Fruit fly (Drosophila melanogaster): ENCODE results near the gene Pgd.

Pgd gene

dm6 chrX:2125527-2126088 lies 19.3 kb upstream of the Pgd start:
- TF ChIP-seq CG14711 (tag; optimal IDR thresholded peaks at IDR 0.05) (peak; percentile 21), CG33017 (tag; optimal IDR thresholded peaks at IDR 0.05) (no peak), cic (GFP tag; optimal IDR thresholded peaks at IDR 0.05) (peak; percentile 17), ovo (GFP tag; optimal IDR thresholded peaks at IDR 0.05) (peak; percentile 25), Hr96 (GFP tag; optimal IDR thresholded peaks at IDR 0.05) (no peak), CG7045 (GFP tag; optimal IDR thresholded peaks at IDR 0.05) (no peak), CG7101 (tag; optimal IDR thresholded peaks at IDR 0.05) (no peak), tj (GFP tag; optimal IDR thresholded peaks at IDR 0.05) (peak; percentile 31), pad (GFP tag; optimal IDR thresholded peaks at IDR 0.05) (peak; percentile 75)

dm6 chrX:2134226-2134880 lies 10.6 kb upstream of the Pgd start:
- TF ChIP-seq CG33017 (tag; optimal IDR thresholded peaks at IDR 0.05) (peak; percentile 38), ovo (GFP tag; optimal IDR thresholded peaks at IDR 0.05) (no peak), CG5204 (GFP tag; optimal IDR thresholded peaks at IDR 0.05) (peak; percentile 3)

- TF ChIP-seq kay (GFP tag; ENCODE audit: borderline replicate concordance) (peak; percentile 74), CG14711 (tag; optimal IDR thresholded peaks at IDR 0.05) (peak; percentile 98), cnc (optimal IDR thresholded peaks at IDR 0.05) (no peak), bab1 (GFP tag; optimal IDR thresholded peaks at IDR 0.05) (peak; percentile 86), CG12768 (GFP tag; optimal IDR thresholded peaks at IDR 0.05) (peak; percentile 55), Crg-1 (GFP tag; optimal IDR thresholded peaks at IDR 0.05) (peak; percentile 64), Hr96 (GFP tag; optimal IDR thresholded peaks at IDR 0.05) (peak; percentile 88), Clk (GFP tag; optimal IDR thresholded peaks at IDR 0.05) (no peak), pad (GFP tag; optimal IDR thresholded peaks at IDR 0.05) (peak; percentile 73), CG7045 (GFP tag; optimal IDR thresholded peaks at IDR 0.05) (peak; percentile 81), Mnt (GFP tag; optimal IDR thresholded peaks at IDR 0.05) (peak; percentile 68), CG33017 (tag; optimal IDR thresholded peaks at IDR 0.05) (peak; percentile 76), cic (GFP tag; optimal IDR thresholded peaks at IDR 0.05) (peak; percentile 25), toe (GFP tag; optimal IDR thresholded peaks at IDR 0.05) (peak; percentile 80), CG5204 (GFP tag; optimal IDR thresholded peaks at IDR 0.05) (peak; percentile 79), CG11617 (GFP tag; optimal IDR thresholded peaks at IDR 0.05) (peak; percentile 84), CG7101 (tag; optimal IDR thresholded peaks at IDR 0.05) (peak; percentile 90), tj (GFP tag; optimal IDR thresholded peaks at IDR 0.05) (no peak), CG1620 (GFP tag; optimal IDR thresholded peaks at IDR 0.05) (peak; percentile 58), ovo (GFP tag; optimal IDR thresholded peaks at IDR 0.05) (peak; percentile 33)
Measured at dm6 chrX:2134965-2135758, 9.8 kb upstream of the Pgd start.

dm6 chrX:2135868-2136787 lies 8.8 kb upstream of the Pgd start:
- TF ChIP-seq CG5204 (GFP tag; optimal IDR thresholded peaks at IDR 0.05) (peak; percentile 16), kay (GFP tag; ENCODE audit: borderline replicate concordance) (no peak), cic (GFP tag; optimal IDR thresholded peaks at IDR 0.05) (no peak)

dm6 chrX:2136831-2137452 lies 8.0 kb upstream of the Pgd start:
- TF ChIP-seq CG14711 (tag; optimal IDR thresholded peaks at IDR 0.05), result peak; percentile 99
- TF ChIP-seq CG7045 (GFP tag; optimal IDR thresholded peaks at IDR 0.05), result peak; percentile 80
- TF ChIP-seq pad (GFP tag; optimal IDR thresholded peaks at IDR 0.05), result peak; percentile 96
- peak; percentile 85 for TF ChIP-seq tj (GFP tag; optimal IDR thresholded peaks at IDR 0.05)
- TF ChIP-seq Crg-1 (GFP tag; optimal IDR thresholded peaks at IDR 0.05), result peak; percentile 93
- peak; percentile 99 for TF ChIP-seq CG7101 (tag; optimal IDR thresholded peaks at IDR 0.05)
- peak; percentile 97 for TF ChIP-seq bab1 (GFP tag; optimal IDR thresholded peaks at IDR 0.05)
- peak; percentile 91 for TF ChIP-seq CG11617 (GFP tag; optimal IDR thresholded peaks at IDR 0.05)
- TF ChIP-seq ovo (GFP tag; optimal IDR thresholded peaks at IDR 0.05), result peak; percentile 78
- no peak for TF ChIP-seq kay (GFP tag; ENCODE audit: borderline replicate concordance)
- peak; percentile 94 for TF ChIP-seq Hr96 (GFP tag; optimal IDR thresholded peaks at IDR 0.05)
- peak; percentile 45 for TF ChIP-seq cic (GFP tag; optimal IDR thresholded peaks at IDR 0.05)
- TF ChIP-seq CG5204 (GFP tag; optimal IDR thresholded peaks at IDR 0.05), result peak; percentile 75
- peak; percentile 97 for TF ChIP-seq CG12768 (GFP tag; optimal IDR thresholded peaks at IDR 0.05)
- peak; percentile 97 for TF ChIP-seq CG33017 (tag; optimal IDR thresholded peaks at IDR 0.05)
- peak; percentile 49 for TF ChIP-seq toe (GFP tag; optimal IDR thresholded peaks at IDR 0.05)
- TF ChIP-seq Clk (GFP tag; optimal IDR thresholded peaks at IDR 0.05), result peak; percentile 55
- TF ChIP-seq cnc (optimal IDR thresholded peaks at IDR 0.05), result no peak
- TF ChIP-seq CG1620 (GFP tag; optimal IDR thresholded peaks at IDR 0.05), result peak; percentile 81
- peak; percentile 66 for TF ChIP-seq Mnt (GFP tag; optimal IDR thresholded peaks at IDR 0.05)

Data from whole organism, adult.